Worm (Caenorhabditis elegans): ENCODE measurements around the gene nova-1.

DNA sequence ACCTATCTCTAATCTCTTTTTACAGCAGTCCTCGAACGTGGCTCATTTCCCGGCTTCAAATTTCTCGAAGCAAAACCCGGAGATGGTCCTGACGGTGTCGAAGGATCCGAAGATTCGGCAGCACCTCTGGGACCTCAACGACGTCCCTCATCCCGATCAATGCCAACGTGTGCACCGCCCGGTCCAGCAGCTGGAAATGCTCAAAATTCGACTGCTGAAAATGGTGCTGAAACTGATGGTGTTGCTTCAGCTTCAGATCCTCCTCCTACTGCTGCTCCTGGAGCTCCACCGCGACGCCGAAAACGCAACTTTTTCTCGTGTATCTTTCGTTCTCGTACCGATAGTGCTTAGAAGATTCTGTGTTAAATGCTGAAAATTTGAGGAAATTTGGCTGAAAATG is 24.3 kb upstream of the nova-1 start:
- TF ChIP-seq nhr-28 (tag; optimal IDR thresholded peaks at IDR 0.05), result no peak
- TF ChIP-seq snpc-4 (tag; optimal IDR thresholded peaks at IDR 0.05), result no peak
- TF ChIP-seq pqm-1 (tag; optimal IDR thresholded peaks at IDR 0.05), result no peak
- no peak for TF ChIP-seq elt-2 (tag; optimal IDR thresholded peaks at IDR 0.05)
- no peak for TF ChIP-seq elt-3 (tag; optimal IDR thresholded peaks at IDR 0.05)
- no peak for TF ChIP-seq unc-39 (tag; optimal IDR thresholded peaks at IDR 0.05)
- no peak for TF ChIP-seq ztf-11 (tag; optimal IDR thresholded peaks at IDR 0.05)
- no peak for TF ChIP-seq egl-5 (tag; optimal IDR thresholded peaks at IDR 0.05)
- no peak for TF ChIP-seq egl-27 (tag; optimal IDR thresholded peaks at IDR 0.05)
- no peak for TF ChIP-seq R02D3.7 (tag; optimal IDR thresholded peaks at IDR 0.05)
- TF ChIP-seq ZK546.5 (tag; optimal IDR thresholded peaks at IDR 0.05), result no peak
- no peak for TF ChIP-seq nfya-1 (tag; optimal IDR thresholded peaks at IDR 0.05; ENCODE audit: insufficient read depth)
- no peak for TF ChIP-seq nhr-11 (tag; optimal IDR thresholded peaks at IDR 0.05)
- TF ChIP-seq lin-15B (tag; optimal IDR thresholded peaks at IDR 0.05), result no peak
